Fruit fly (Drosophila melanogaster) whole organism, adult: Measurements from ENCODE around the gene sdt.

ENCODE experiments used
- CG12768 ChIP-seq: fragments of 200-800 bp; sonication (Bioruptor generic); optimal IDR thresholded peaks from 2 replicates; lab custom pipeline; 2017; ENCODE audit warnings: missing biosample characterization, missing genetic modification characterization, mild to moderate bottlenecking, moderate library complexity, missing genetic modification reagents
- CG14711 ChIP-seq: fragments of 200-800 bp; sonication (Bioruptor generic); optimal IDR thresholded peaks from 2 replicates; lab custom pipeline; 2018; ENCODE audit warnings: missing biosample characterization, mild to moderate bottlenecking, missing genetic modification characterization, moderate library complexity
- CG33017 ChIP-seq: fragments of 200-800 bp; sonication (Bioruptor generic); optimal IDR thresholded peaks from 2 replicates; lab custom pipeline; 2018; ENCODE audit warnings: missing biosample characterization, mild to moderate bottlenecking, missing genetic modification characterization, moderate library complexity
- CG5204 ChIP-seq: fragments of 200-800 bp; sonication (Bioruptor generic); optimal IDR thresholded peaks from 2 replicates; lab custom pipeline; 2016; ENCODE audit warnings: missing biosample characterization, missing genetic modification characterization
- CG7101 ChIP-seq: fragments of 200-800 bp; sonication (Bioruptor generic); optimal IDR thresholded peaks from 2 replicates; lab custom pipeline; 2018; ENCODE audit warnings: missing biosample characterization, mild to moderate bottlenecking, missing genetic modification characterization, moderate library complexity
- Clk ChIP-seq: fragments of 200-800 bp; sonication (Bioruptor generic); optimal IDR thresholded peaks from 2 replicates; lab custom pipeline; 2017; ENCODE audit warnings: missing biosample characterization, missing genetic modification characterization
- Crg-1 ChIP-seq: fragments of 200-800 bp; sonication (Bioruptor generic); optimal IDR thresholded peaks from 2 replicates; lab custom pipeline; 2016; ENCODE audit warnings: missing biosample characterization, missing genetic modification characterization
- Hr96 ChIP-seq: fragments of 200-800 bp; sonication (Bioruptor generic); optimal IDR thresholded peaks from 2 replicates; lab custom pipeline; 2016; ENCODE audit warnings: missing biosample characterization, missing genetic modification characterization
- Mnt ChIP-seq: fragments of 200-800 bp; sonication (Bioruptor generic); optimal IDR thresholded peaks from 2 replicates; lab custom pipeline; 2016; ENCODE audit warnings: missing biosample characterization, mild to moderate bottlenecking, missing genetic modification characterization
- bab1 ChIP-seq: fragments of 200-800 bp; sonication (Bioruptor generic); optimal IDR thresholded peaks from 3 replicates; lab custom pipeline; 2019; ENCODE audit warnings: missing biosample characterization, mild to moderate bottlenecking, missing genetic modification characterization, moderate library complexity
- cnc ChIP-seq, 2 experiments: fragments of >200 bp; optimal IDR thresholded peaks; 2 replicates each; lab custom pipeline; 2017
- kay ChIP-seq: fragments of 200-800 bp; sonication (Bioruptor generic); peaks from one replicate; lab custom pipeline; 2016; ENCODE audit warnings: missing biosample characterization, missing genetic modification characterization, borderline replicate concordance
- pad ChIP-seq: fragments of 200-800 bp; sonication (Bioruptor generic); optimal IDR thresholded peaks from 3 replicates; lab custom pipeline; 2017; ENCODE audit warnings: missing biosample characterization, missing genetic modification characterization, mild to moderate bottlenecking, moderate library complexity, missing genetic modification reagents
- tj ChIP-seq: fragments of 200-800 bp; sonication (Bioruptor generic); optimal IDR thresholded peaks from 3 replicates; lab custom pipeline; 2017; ENCODE audit warnings: missing biosample characterization, mild to moderate bottlenecking, missing genetic modification characterization, moderate library complexity

- TF ChIP-seq kay (GFP tag; lab: Kevin White, UChicago) (no peak), CG7101 (no peak), CG14711 (tag; lab: Kevin White, UChicago) (no peak), tj (GFP tag; lab: Kevin White, UChicago) (no peak), CG33017 (tag; lab: Kevin White, UChicago) (no peak), Crg-1 (no peak), bab1 (GFP tag; lab: Kevin White, UChicago) (no peak), Hr96 (GFP tag; lab: Kevin White, UChicago) (no peak), CG5204 (GFP tag; lab: Kevin White, UChicago) (no peak), Clk (no peak), cnc (optimal IDR thresholded peaks at IDR 0.05; lab: Kevin White, UChicago) (no peak), CG12768 (no peak), Mnt (no peak), pad (no peak)
Measured at dm6 chrX:8135420-8135874, 42.9 kb upstream of the sdt start, which contains the start of the genes cyr and CG2120.
